Fruit fly (Drosophila melanogaster) whole organism, prepupa: Measurements from ENCODE around the gene Apc2.

Experiments
- Blimp-1 ChIP-seq: fragments of 200-800 bp; sonication (Bioruptor generic); optimal IDR thresholded peaks from 3 replicates; lab custom pipeline; 2017; ENCODE audit warnings: missing biosample characterization, missing genetic modification characterization, mild to moderate bottlenecking, moderate library complexity, missing genetic modification reagents
- CG10631 ChIP-seq: fragments of 200-800 bp; sonication (Bioruptor generic); optimal IDR thresholded peaks from 2 replicates; lab custom pipeline; 2016; ENCODE audit warnings: missing biosample characterization, missing genetic modification characterization
- CG10669 ChIP-seq: fragments of 200-800 bp; sonication (Bioruptor generic); optimal IDR thresholded peaks from 3 replicates; lab custom pipeline; 2018; ENCODE audit warnings: missing biosample characterization, mild to moderate bottlenecking, missing genetic modification characterization, moderate library complexity
- CG11902 ChIP-seq: fragments of 200-800 bp; sonication (Bioruptor generic); optimal IDR thresholded peaks from 3 replicates; lab custom pipeline; 2016; ENCODE audit warnings: missing biosample characterization, missing genetic modification characterization
- CG1621 ChIP-seq: fragments of 200-800 bp; sonication (Bioruptor generic); optimal IDR thresholded peaks from 3 replicates; lab custom pipeline; 2018; ENCODE audit warnings: missing biosample characterization, mild to moderate bottlenecking, missing genetic modification characterization
- CG16779 ChIP-seq: fragments of 200-800 bp; sonication (Bioruptor generic); optimal IDR thresholded peaks from 3 replicates; lab custom pipeline; 2017; ENCODE audit warnings: missing biosample characterization, mild to moderate bottlenecking, missing genetic modification characterization
- CG3032 ChIP-seq: fragments of 200-800 bp; optimal IDR thresholded peaks from 2 replicates; lab custom pipeline; 2019; ENCODE audit warnings: missing biosample characterization, mild to moderate bottlenecking, missing genetic modification characterization, moderate library complexity
- CG31627 ChIP-seq: fragments of 200-800 bp; sonication (Bioruptor generic); optimal IDR thresholded peaks from 3 replicates; lab custom pipeline; 2016; ENCODE audit warnings: missing biosample characterization, missing genetic modification characterization
- CG32006 ChIP-seq: fragments of 200-800 bp; sonication (Bioruptor generic); optimal IDR thresholded peaks from 3 replicates; lab custom pipeline; 2017; ENCODE audit warnings: missing biosample characterization, mild to moderate bottlenecking, missing genetic modification characterization
- CG34406 ChIP-seq: fragments of 200-800 bp; sonication (Bioruptor generic); optimal IDR thresholded peaks from 3 replicates; lab custom pipeline; 2016; ENCODE audit warnings: missing biosample characterization, missing genetic modification characterization
- CG3919 ChIP-seq: fragments of 200-800 bp; sonication (Bioruptor generic); optimal IDR thresholded peaks from 3 replicates; lab custom pipeline; 2016; ENCODE audit warnings: missing biosample characterization, missing genetic modification characterization
- CG6163 ChIP-seq: fragments of 200-800 bp; sonication (Bioruptor generic); IDR thresholded peaks from 3 replicates; pipeline ENCODE4 v1.3.6; 2022; ENCODE audit warnings: missing biosample characterization, missing genetic modification characterization
- CG6276 ChIP-seq: fragments of 200-800 bp; sonication (Bioruptor generic); optimal IDR thresholded peaks from 2 replicates; lab custom pipeline; 2017; ENCODE audit warnings: missing biosample characterization, mild to moderate bottlenecking, missing genetic modification characterization
- CG6792 ChIP-seq: fragments of 200-800 bp; sonication (Bioruptor generic); optimal IDR thresholded peaks from 3 replicates; lab custom pipeline; 2016; ENCODE audit warnings: missing biosample characterization, missing genetic modification characterization
- CG6808 ChIP-seq: fragments of 200-800 bp; sonication (Bioruptor generic); optimal IDR thresholded peaks from 3 replicates; lab custom pipeline; 2017; ENCODE audit warnings: missing biosample characterization, missing genetic modification characterization, mild to moderate bottlenecking, moderate library complexity, missing genetic modification reagents
- CG6854 ChIP-seq: fragments of 200-800 bp; sonication (Bioruptor generic); optimal IDR thresholded peaks from 2 replicates; lab custom pipeline; 2017; ENCODE audit warnings: missing biosample characterization, mild to moderate bottlenecking, missing genetic modification characterization
- CG8119 ChIP-seq: fragments of 200-800 bp; sonication (Bioruptor generic); IDR thresholded peaks from 3 replicates; pipeline ENCODE4 v1.3.6; 2022; ENCODE audit warnings: missing biosample characterization, missing genetic modification characterization
- CG8319 ChIP-seq: fragments of 200-800 bp; sonication (Bioruptor generic); optimal IDR thresholded peaks from 3 replicates; lab custom pipeline; 2016; ENCODE audit warnings: missing biosample characterization, missing genetic modification characterization
- CG8632 ChIP-seq: fragments of 200-800 bp; sonication (Bioruptor generic); optimal IDR thresholded peaks from 3 replicates; lab custom pipeline; 2016; ENCODE audit warnings: missing biosample characterization, missing genetic modification characterization
- CG9139 ChIP-seq: fragments of 200-800 bp; sonication (Bioruptor generic); optimal IDR thresholded peaks from 3 replicates; lab custom pipeline; 2017; ENCODE audit warnings: missing biosample characterization, mild to moderate bottlenecking, missing genetic modification characterization
- Eip78C ChIP-seq: fragments of 200-800 bp; sonication (Bioruptor generic); peaks from one replicate; lab custom pipeline; 2016; ENCODE audit warnings: missing biosample characterization, missing genetic modification characterization
- Eip93F ChIP-seq: fragments of 200-800 bp; sonication (Bioruptor generic); optimal IDR thresholded peaks from 2 replicates; lab custom pipeline; 2016; ENCODE audit warnings: missing biosample characterization, mild to moderate bottlenecking, missing genetic modification characterization
- Ets21C ChIP-seq: fragments of 200-800 bp; sonication (Bioruptor generic); optimal IDR thresholded peaks from 3 replicates; lab custom pipeline; 2016; ENCODE audit warnings: missing biosample characterization, missing genetic modification characterization
- Ets96B ChIP-seq: fragments of 200-800 bp; optimal IDR thresholded peaks from 2 replicates; lab custom pipeline; 2019; ENCODE audit warnings: missing biosample characterization, mild to moderate bottlenecking, missing genetic modification characterization, moderate library complexity
- Gug ChIP-seq: fragments of 200-800 bp; sonication (Bioruptor generic); IDR thresholded peaks from 2 replicates; pipeline ENCODE4 v1.3.6; 2022; ENCODE audit warnings: missing biosample characterization, missing genetic modification characterization
- Hr38 ChIP-seq: sonication (Bioruptor generic); optimal IDR thresholded peaks from 2 replicates; lab custom pipeline; 2016; ENCODE audit warnings: missing biosample characterization, missing genetic modification characterization
- Hr39 ChIP-seq: fragments of 200-800 bp; sonication (Bioruptor generic); optimal IDR thresholded peaks from 2 replicates; lab custom pipeline; 2016; ENCODE audit warnings: missing biosample characterization, missing genetic modification characterization
- Hr4 ChIP-seq: fragments of 200-800 bp; sonication (Bioruptor generic); optimal IDR thresholded peaks from 3 replicates; lab custom pipeline; 2016; ENCODE audit warnings: missing biosample characterization, missing genetic modification characterization
- Lpt ChIP-seq: fragments of 200-800 bp; sonication (Bioruptor generic); optimal IDR thresholded peaks from 3 replicates; lab custom pipeline; 2016; ENCODE audit warnings: missing biosample characterization, missing genetic modification characterization
- Met ChIP-seq: fragments of 200-800 bp; sonication (Bioruptor generic); optimal IDR thresholded peaks from 3 replicates; lab custom pipeline; 2016; ENCODE audit warnings: missing biosample characterization, missing genetic modification characterization
- OdsH ChIP-seq: fragments of 200-800 bp; sonication (Bioruptor generic); optimal IDR thresholded peaks from 3 replicates; lab custom pipeline; 2016; ENCODE audit warnings: missing biosample characterization, missing genetic modification characterization
- Smox ChIP-seq: fragments of 200-800 bp; sonication (Bioruptor generic); optimal IDR thresholded peaks from 3 replicates; lab custom pipeline; 2016; ENCODE audit warnings: missing biosample characterization, missing genetic modification characterization
- Sox102F ChIP-seq: fragments of 200-800 bp; sonication (Bioruptor generic); optimal IDR thresholded peaks from 2 replicates; lab custom pipeline; 2016; ENCODE audit warnings: missing biosample characterization, mild to moderate bottlenecking, missing genetic modification characterization
- Sox14 ChIP-seq: fragments of 200-800 bp; sonication (Bioruptor generic); optimal IDR thresholded peaks from 3 replicates; lab custom pipeline; 2016; ENCODE audit warnings: missing biosample characterization, missing genetic modification characterization
- Sox15 ChIP-seq: fragments of 200-800 bp; sonication (Bioruptor generic); optimal IDR thresholded peaks from 3 replicates; lab custom pipeline; 2016; ENCODE audit warnings: missing biosample characterization, missing genetic modification characterization
- achi ChIP-seq: fragments of 200-800 bp; sonication (Bioruptor generic); optimal IDR thresholded peaks from 3 replicates; lab custom pipeline; 2016; ENCODE audit warnings: missing biosample characterization, missing genetic modification characterization
- cyc ChIP-seq: fragments of 200-800 bp; sonication (Bioruptor generic); optimal IDR thresholded peaks from 3 replicates; lab custom pipeline; 2016; ENCODE audit warnings: missing biosample characterization, missing genetic modification characterization
- dac ChIP-seq: fragments of 200-800 bp; sonication (Bioruptor generic); optimal IDR thresholded peaks from 2 replicates; lab custom pipeline; 2017; ENCODE audit warnings: missing biosample characterization, mild to moderate bottlenecking, missing genetic modification characterization
- eg ChIP-seq: fragments of 200-800 bp; sonication (Bioruptor generic); IDR thresholded peaks from 3 replicates; pipeline ENCODE4 v1.3.6; 2022; ENCODE audit warnings: missing biosample characterization, missing genetic modification characterization
- fd59A ChIP-seq: fragments of 200-800 bp; sonication (Bioruptor generic); optimal IDR thresholded peaks from 2 replicates; lab custom pipeline; 2017; ENCODE audit warnings: missing biosample characterization, mild to moderate bottlenecking, missing genetic modification characterization, missing genetic modification reagents
- fd85E ChIP-seq: fragments of 200-800 bp; sonication (Bioruptor generic); optimal IDR thresholded peaks from 3 replicates; lab custom pipeline; 2016; ENCODE audit warnings: missing biosample characterization, missing genetic modification characterization
- fkh ChIP-seq: fragments of 200-800 bp; sonication (Bioruptor generic); optimal IDR thresholded peaks from 3 replicates; lab custom pipeline; 2017; ENCODE audit warnings: missing biosample characterization, mild to moderate bottlenecking, missing genetic modification characterization, moderate library complexity
- lz ChIP-seq: fragments of 200-800 bp; sonication (Bioruptor generic); optimal IDR thresholded peaks from 3 replicates; lab custom pipeline; 2016; ENCODE audit warnings: missing biosample characterization, missing genetic modification characterization
- pdm3 ChIP-seq: fragments of 200-800 bp; sonication (Bioruptor generic); optimal IDR thresholded peaks from 3 replicates; lab custom pipeline; 2016; ENCODE audit warnings: missing biosample characterization, missing genetic modification characterization
- salr ChIP-seq, 2 experiments: fragments of 200-800 bp; sonication (Bioruptor generic); optimal IDR thresholded peaks; 3 replicates each; lab custom pipeline; 2016 to 2018; ENCODE audit warnings: missing biosample characterization in 2 of 2, missing genetic modification characterization in 2 of 2, mild to moderate bottlenecking in 1 of 2
- spab ChIP-seq: fragments of 200-800 bp; sonication (Bioruptor generic); optimal IDR thresholded peaks from 2 replicates; lab custom pipeline; 2017; ENCODE audit warnings: missing biosample characterization, mild to moderate bottlenecking, missing genetic modification characterization, missing genetic modification reagents
- ss ChIP-seq, 2 experiments: fragments of 200-800 bp; sonication (Bioruptor generic); optimal IDR thresholded peaks; 2 replicates in 1 of 2; 3 replicates in 1 of 2; lab custom pipeline; 2017 to 2018; ENCODE audit warnings: mild to moderate bottlenecking in 2 of 2, missing biosample characterization in 2 of 2, missing genetic modification characterization in 2 of 2, moderate library complexity in 1 of 2
- svp ChIP-seq: fragments of 200-800 bp; sonication (Bioruptor generic); peaks from one replicate; lab custom pipeline; 2016; ENCODE audit warnings: missing biosample characterization, missing genetic modification characterization
- vri ChIP-seq: fragments of 200-800 bp; sonication (Bioruptor generic); optimal IDR thresholded peaks from 3 replicates; lab custom pipeline; 2016; ENCODE audit warnings: missing biosample characterization, mild to moderate bottlenecking, missing genetic modification characterization

Apc2 gene

dm6 chr3R:24205234-24205894 lies 41.6 kb downstream of the Apc2 start:
- TF ChIP-seq Hr38 (GFP tag; lab: Kevin White, UChicago) (no peak), Gug (no peak), Blimp-1 (GFP tag; lab: Kevin White, UChicago) (peak; percentile 80), CG16779 (tag; lab: Kevin White, UChicago) (no peak), vri (GFP tag; lab: Kevin White, UChicago) (peak; percentile 6), CG6854 (GFP tag; lab: Kevin White, UChicago) (peak; percentile 15)
- TF ChIP-seq, all 60 proteins: peak for 3

- no peak for TF ChIP-seq salr (GFP tag; optimal IDR thresholded peaks at IDR 0.05; lab: Kevin White, UChicago)
- TF ChIP-seq Ets21C (GFP tag; lab: Kevin White, UChicago) = no peak
- peak; percentile 74 for TF ChIP-seq svp (GFP tag; lab: Kevin White, UChicago)
- no peak for TF ChIP-seq eg
- no peak for TF ChIP-seq Hr38 (GFP tag; lab: Kevin White, UChicago)
- TF ChIP-seq Smox (GFP tag; lab: Kevin White, UChicago) = peak; percentile 28
- TF ChIP-seq CG10631 (GFP tag; lab: Kevin White, UChicago) = peak; percentile 34
- no peak for TF ChIP-seq Sox14
- TF ChIP-seq Eip78C (GFP tag; lab: Kevin White, UChicago) = peak; percentile 73
- TF ChIP-seq spab (GFP tag; lab: Kevin White, UChicago) = no peak
- no peak for TF ChIP-seq CG6854 (GFP tag; lab: Kevin White, UChicago)
- TF ChIP-seq fd59A = no peak
- TF ChIP-seq CG1621 (tag; lab: Kevin White, UChicago) = no peak
- TF ChIP-seq Hr39 (GFP tag; lab: Kevin White, UChicago) = peak; percentile 9
- TF ChIP-seq CG9139 (GFP tag; lab: Kevin White, UChicago) = no peak
- no peak for TF ChIP-seq ss (GFP tag; optimal IDR thresholded peaks at IDR 0.05; lab: Kevin White, UChicago)
- peak; percentile 32 for TF ChIP-seq Sox102F (GFP tag; lab: Kevin White, UChicago)
- peak; percentile 22 for TF ChIP-seq cyc (GFP tag; lab: Kevin White, UChicago)
- peak; percentile 74 for TF ChIP-seq CG34406 (GFP tag; lab: Kevin White, UChicago)
- TF ChIP-seq CG6276 (GFP tag; lab: Kevin White, UChicago) = no peak
- TF ChIP-seq Eip93F (GFP tag; lab: Kevin White, UChicago) = no peak
- TF ChIP-seq Lpt (GFP tag; lab: Kevin White, UChicago) = peak; percentile 7
- TF ChIP-seq fkh (GFP tag; lab: Kevin White, UChicago) = no peak
- no peak for TF ChIP-seq CG10669 (GFP tag; lab: Kevin White, UChicago)
- peak; percentile 47 for TF ChIP-seq CG3919 (GFP tag; lab: Kevin White, UChicago)
- TF ChIP-seq CG6163 (GFP tag; lab: Robert Waterston, UW) = no peak
- peak; percentile 23 for TF ChIP-seq Blimp-1 (GFP tag; lab: Kevin White, UChicago)
- TF ChIP-seq CG6808 (GFP tag; lab: Kevin White, UChicago) = no peak
- no peak for TF ChIP-seq fd85E (GFP tag; lab: Kevin White, UChicago)
- no peak for TF ChIP-seq CG3032 (tag; lab: Kevin White, UChicago)
- TF ChIP-seq Gug = no peak
- TF ChIP-seq lz (GFP tag; lab: Kevin White, UChicago) = peak; percentile 33
- peak; percentile 35 for TF ChIP-seq Hr4 (GFP tag; lab: Kevin White, UChicago)
- no peak for TF ChIP-seq dac (GFP tag; lab: Kevin White, UChicago)
- TF ChIP-seq CG8632 (GFP tag; lab: Kevin White, UChicago) = peak; percentile 46
- TF ChIP-seq Met (GFP tag; lab: Kevin White, UChicago) = peak; percentile 51
- peak; percentile 37 for TF ChIP-seq CG6792 (GFP tag; lab: Kevin White, UChicago)
- TF ChIP-seq CG11902 (GFP tag; lab: Kevin White, UChicago) = peak; percentile 51
- peak; percentile 46 for TF ChIP-seq achi (GFP tag; lab: Kevin White, UChicago)
- peak; percentile 41 for TF ChIP-seq CG31627
- TF ChIP-seq CG16779 (tag; lab: Kevin White, UChicago) = no peak
- peak; percentile 37; the same call in 2 of the 3 replicates for TF ChIP-seq CG8119 (GFP tag; lab: Robert Waterston, UW)
- TF ChIP-seq Ets96B = no peak
- peak; percentile 31 for TF ChIP-seq Sox15
- TF ChIP-seq CG8319 (GFP tag; lab: Kevin White, UChicago) = no peak
- TF ChIP-seq pdm3 (GFP tag; lab: Kevin White, UChicago) = peak; percentile 18
- peak; percentile 75 for TF ChIP-seq CG32006 (GFP tag; lab: Kevin White, UChicago)
- peak; percentile 72 for TF ChIP-seq OdsH (GFP tag; lab: Kevin White, UChicago)
Observed at dm6 chr3R:24205935-24206334, 42.2 kb downstream of the Apc2 start.
